Fruit fly (Drosophila melanogaster) whole organism, embryonic: ENCODE results near the gene crq.

Experiments
- B-H2 ChIP-seq: fragments of 200-800 bp; sonication (Bioruptor generic); optimal IDR thresholded peaks from 2 replicates; lab custom pipeline; 2018; ENCODE audit warnings: missing biosample characterization, mild to moderate bottlenecking, missing genetic modification characterization
- BtbVII ChIP-seq: fragments of 200-800 bp; sonication (Bioruptor generic); optimal IDR thresholded peaks from 3 replicates; lab custom pipeline; 2017; ENCODE audit warnings: missing biosample characterization, mild to moderate bottlenecking, missing genetic modification characterization
- C15 ChIP-seq: fragments of 200-800 bp; sonication (Bioruptor generic); IDR thresholded peaks from 3 replicates; pipeline ENCODE4 v1.3.6; 2022; ENCODE audit warnings: missing biosample characterization, missing genetic modification characterization
- CG10431 ChIP-seq: fragments of 200-800 bp; sonication (Bioruptor generic); optimal IDR thresholded peaks from 3 replicates; lab custom pipeline; 2018; ENCODE audit warnings: missing biosample characterization, mild to moderate bottlenecking, missing genetic modification characterization
- CG10565 ChIP-seq: fragments of 200-800 bp; sonication (Bioruptor generic); optimal IDR thresholded peaks from 3 replicates; lab custom pipeline; 2016; ENCODE audit warnings: missing biosample characterization, mild to moderate bottlenecking, missing genetic modification characterization
- CG11093 ChIP-seq: fragments of 200-800 bp; sonication (Bioruptor generic); IDR thresholded peaks from 3 replicates; pipeline ENCODE4 v1.3.6; 2022; ENCODE audit warnings: missing biosample characterization, missing genetic modification characterization
- CG11560 ChIP-seq: fragments of 200-800 bp; sonication (Bioruptor generic); IDR thresholded peaks from 3 replicates; pipeline ENCODE4 v1.3.6; 2022; ENCODE audit warnings: missing biosample characterization, missing genetic modification characterization
- CG12299 ChIP-seq: fragments of 200-800 bp; sonication (Bioruptor generic); optimal IDR thresholded peaks from 2 replicates; lab custom pipeline; 2018; ENCODE audit warnings: missing biosample characterization, mild to moderate bottlenecking, missing genetic modification characterization
- CG13624 ChIP-seq: fragments of 200-800 bp; sonication (Bioruptor generic); optimal IDR thresholded peaks from 2 replicates; lab custom pipeline; 2016; ENCODE audit warnings: missing biosample characterization, missing genetic modification characterization
- CG1529 ChIP-seq: fragments of 200-800 bp; sonication (Bioruptor generic); optimal IDR thresholded peaks from 3 replicates; lab custom pipeline; 2018; ENCODE audit warnings: missing biosample characterization, missing genetic modification characterization
- CG17385 ChIP-seq: fragments of 200-800 bp; sonication (Bioruptor generic); optimal IDR thresholded peaks from 3 replicates; lab custom pipeline; 2018; ENCODE audit warnings: missing biosample characterization, mild to moderate bottlenecking, missing genetic modification characterization
- CG17912 ChIP-seq: fragments of 200-800 bp; sonication (Bioruptor generic); optimal IDR thresholded peaks from 2 replicates; lab custom pipeline; 2018; ENCODE audit warnings: missing biosample characterization, mild to moderate bottlenecking, missing genetic modification characterization
- CG3163 ChIP-seq: fragments of 200-800 bp; sonication (Bioruptor generic); optimal IDR thresholded peaks from 3 replicates; lab custom pipeline; 2016; ENCODE audit warnings: missing biosample characterization, missing genetic modification characterization
- CG3407 ChIP-seq: fragments of 200-800 bp; sonication (Bioruptor generic); optimal IDR thresholded peaks from 2 replicates; lab custom pipeline; 2018; ENCODE audit warnings: missing biosample characterization, mild to moderate bottlenecking, missing genetic modification characterization
- CG3995 ChIP-seq: fragments of 200-800 bp; sonication (Bioruptor generic); optimal IDR thresholded peaks from 3 replicates; lab custom pipeline; 2016; ENCODE audit warnings: missing biosample characterization, missing genetic modification characterization
- CG4328 ChIP-seq: fragments of 200-800 bp; sonication (Bioruptor generic); optimal IDR thresholded peaks from 3 replicates; lab custom pipeline; 2017; ENCODE audit warnings: missing biosample characterization, missing genetic modification reagents, missing genetic modification characterization
- CG6683 ChIP-seq: fragments of 200-800 bp; sonication (Bioruptor generic); optimal IDR thresholded peaks from 2 replicates; lab custom pipeline; 2017; ENCODE audit warnings: missing biosample characterization, mild to moderate bottlenecking, missing genetic modification characterization, missing genetic modification reagents
- CG6689 ChIP-seq: fragments of 200-800 bp; sonication (Bioruptor generic); IDR thresholded peaks from 2 replicates; pipeline ENCODE4 v1.3.6; 2022; ENCODE audit warnings: missing biosample characterization, missing genetic modification characterization
- CG7556 ChIP-seq: fragments of 200-800 bp; sonication (Bioruptor generic); optimal IDR thresholded peaks from 2 replicates; lab custom pipeline; 2017; ENCODE audit warnings: missing biosample characterization, mild to moderate bottlenecking, missing genetic modification characterization
- CG9797 ChIP-seq: fragments of 200-800 bp; sonication (Bioruptor generic); optimal IDR thresholded peaks from 3 replicates; lab custom pipeline; 2018; ENCODE audit warnings: missing biosample characterization, mild to moderate bottlenecking, missing genetic modification characterization
- CTCF ChIP-seq: fragments of 200-800 bp; sonication (Bioruptor generic); optimal IDR thresholded peaks from 2 replicates; lab custom pipeline; 2017; ENCODE audit warnings: missing biosample characterization, mild to moderate bottlenecking, missing genetic modification characterization, moderate library complexity
- Dbx ChIP-seq: fragments of 200-800 bp; sonication (Bioruptor generic); IDR thresholded peaks from 3 replicates; pipeline ENCODE4 v1.3.6; 2022; ENCODE audit warnings: missing biosample characterization, missing genetic modification characterization
- H15 ChIP-seq: fragments of 200-800 bp; sonication (Bioruptor generic); IDR thresholded peaks from 3 replicates; pipeline ENCODE4 v1.3.6; 2022; ENCODE audit warnings: missing biosample characterization, missing genetic modification characterization
- Lpt ChIP-seq: fragments of >200 bp; optimal IDR thresholded peaks from 2 replicates; lab custom pipeline; 2018; ENCODE audit warnings: missing biosample characterization, missing genetic modification characterization
- MESR4 ChIP-seq: fragments of 200-800 bp; sonication (Bioruptor generic); optimal IDR thresholded peaks from 2 replicates; lab custom pipeline; 2018; ENCODE audit warnings: missing biosample characterization, mild to moderate bottlenecking, missing genetic modification characterization, moderate library complexity
- Mrtf ChIP-seq: fragments of 200-800 bp; sonication (Bioruptor generic); IDR thresholded peaks from 3 replicates; pipeline ENCODE4 v1.3.6; 2022; ENCODE audit warnings: missing biosample characterization, missing genetic modification characterization
- NC2β ChIP-seq: fragments of 200-800 bp; sonication (Bioruptor generic); optimal IDR thresholded peaks from 2 replicates; lab custom pipeline; 2016; ENCODE audit warnings: missing biosample characterization, missing genetic modification characterization
- Nf-YC ChIP-seq: fragments of 200-800 bp; optimal IDR thresholded peaks from 3 replicates; lab custom pipeline; 2019; ENCODE audit warnings: missing biosample characterization, mild to moderate bottlenecking, missing genetic modification characterization, moderate library complexity
- Oli ChIP-seq: fragments of 200-800 bp; sonication (Bioruptor generic); optimal IDR thresholded peaks from 2 replicates; lab custom pipeline; 2018; ENCODE audit warnings: missing biosample characterization, mild to moderate bottlenecking, missing genetic modification characterization, moderate library complexity
- Optix ChIP-seq: fragments of 200-800 bp; sonication (Bioruptor generic); IDR thresholded peaks from 3 replicates; pipeline ENCODE4 v1.3.6; 2022; ENCODE audit warnings: missing biosample characterization, missing genetic modification characterization
- Poxn ChIP-seq: fragments of 200-800 bp; sonication (Bioruptor generic); IDR thresholded peaks from 2 replicates; pipeline ENCODE4 v1.3.6; 2022; ENCODE audit warnings: missing biosample characterization, missing genetic modification characterization
- br ChIP-seq: fragments of >200 bp; optimal IDR thresholded peaks from 2 replicates; lab custom pipeline; 2017
- cas ChIP-seq: fragments of 200-800 bp; sonication (Bioruptor generic); IDR thresholded peaks from 2 replicates; pipeline ENCODE4 v1.3.6; 2022; ENCODE audit warnings: missing biosample characterization, missing genetic modification characterization
- chif ChIP-seq, 2 experiments: fragments of 200-800 bp; sonication (Bioruptor generic); optimal IDR thresholded peaks; 3 replicates each; lab custom pipeline; 2016; ENCODE audit warnings: missing biosample characterization in 2 of 2, missing genetic modification characterization in 2 of 2
- da ChIP-seq: fragments of 200-800 bp; sonication (Bioruptor generic); optimal IDR thresholded peaks from 2 replicates; lab custom pipeline; 2016; ENCODE audit warnings: missing biosample characterization, missing genetic modification characterization
- dimm ChIP-seq: fragments of 200-800 bp; sonication (Bioruptor generic); IDR thresholded peaks from 2 replicates; pipeline ENCODE4 v1.3.6; 2022; ENCODE audit warnings: missing biosample characterization, missing genetic modification characterization
- dmrt11E ChIP-seq: fragments of 200-800 bp; sonication (Bioruptor generic); optimal IDR thresholded peaks from 3 replicates; lab custom pipeline; 2018; ENCODE audit warnings: missing biosample characterization, mild to moderate bottlenecking, missing genetic modification characterization, moderate library complexity
- dpn ChIP-seq, 2 experiments: fragments of 200-800 bp; sonication (Bioruptor generic); optimal IDR thresholded peaks; 3 replicates each; lab custom pipeline; 2016; ENCODE audit warnings: missing biosample characterization in 2 of 2, missing genetic modification characterization in 2 of 2
- ems ChIP-seq: fragments of 200-800 bp; sonication (Bioruptor generic); optimal IDR thresholded peaks from 3 replicates; lab custom pipeline; 2016; ENCODE audit warnings: missing biosample characterization, missing genetic modification characterization
- fru ChIP-seq: fragments of >200 bp; optimal IDR thresholded peaks from 2 replicates; lab custom pipeline; 2017
- fu2 ChIP-seq: fragments of 200-800 bp; sonication (Bioruptor generic); optimal IDR thresholded peaks from 2 replicates; lab custom pipeline; 2016; ENCODE audit warnings: missing biosample characterization, missing genetic modification characterization
- gcm2 ChIP-seq: fragments of 200-800 bp; sonication (Bioruptor generic); optimal IDR thresholded peaks from 2 replicates; lab custom pipeline; 2016; ENCODE audit warnings: missing biosample characterization, missing genetic modification characterization
- hth ChIP-seq: fragments of >200 bp; optimal IDR thresholded peaks from 2 replicates; lab custom pipeline; 2017; ENCODE audit warnings: inconsistent platforms
- mirr ChIP-seq: fragments of 200-800 bp; sonication (Bioruptor generic); optimal IDR thresholded peaks from 3 replicates; lab custom pipeline; 2018; ENCODE audit warnings: missing biosample characterization, mild to moderate bottlenecking, missing genetic modification characterization
- nau ChIP-seq: fragments of 200-800 bp; sonication (Bioruptor generic); optimal IDR thresholded peaks from 3 replicates; lab custom pipeline; 2017; ENCODE audit warnings: missing biosample characterization, mild to moderate bottlenecking, missing genetic modification characterization, missing genetic modification reagents
- nerfin-1 ChIP-seq: fragments of 200-800 bp; sonication (Bioruptor generic); optimal IDR thresholded peaks from 3 replicates; lab custom pipeline; 2019; ENCODE audit warnings: missing biosample characterization, mild to moderate bottlenecking, missing genetic modification characterization, moderate library complexity
- pb ChIP-seq: fragments of 200-800 bp; sonication (Bioruptor generic); optimal IDR thresholded peaks from 3 replicates; lab custom pipeline; 2016; ENCODE audit warnings: missing biosample characterization, missing genetic modification characterization
- salm ChIP-seq: fragments of 200-800 bp; sonication (Bioruptor generic); optimal IDR thresholded peaks from 2 replicates; lab custom pipeline; 2018; ENCODE audit warnings: missing biosample characterization, mild to moderate bottlenecking, missing genetic modification characterization
- sug ChIP-seq: fragments of 200-800 bp; optimal IDR thresholded peaks from 2 replicates; lab custom pipeline; 2019; ENCODE audit warnings: missing biosample characterization, mild to moderate bottlenecking, missing genetic modification characterization, moderate library complexity
- tio ChIP-seq: fragments of 200-800 bp; sonication (Bioruptor generic); optimal IDR thresholded peaks from 2 replicates; lab custom pipeline; 2017; ENCODE audit warnings: missing biosample characterization, missing genetic modification characterization, inconsistent platforms
- tx ChIP-seq: fragments of 200-800 bp; sonication (Bioruptor generic); optimal IDR thresholded peaks from 2 replicates; lab custom pipeline; 2016; ENCODE audit warnings: missing biosample characterization, missing genetic modification characterization
- z ChIP-seq: fragments of 200-800 bp; sonication (Bioruptor generic); IDR thresholded peaks from 3 replicates; pipeline ENCODE4 v1.3.6; 2022; ENCODE audit warnings: missing biosample characterization, missing genetic modification characterization

The crq gene

dm6 chr2L:441927-442691 lies 10.7 kb downstream of the crq start (continued):
- TF ChIP-seq CG11560 (tag; lab: Robert Waterston, UW) (no peak), pb (peak; percentile 67), CG7556 (GFP tag; lab: Kevin White, UChicago) (peak; percentile 75), cas (GFP tag; lab: Robert Waterston, UW) (no peak), ems (GFP tag; lab: Kevin White, UChicago) (peak; percentile 65), dpn (GFP tag; optimal IDR thresholded peaks at IDR 0.05; lab: Kevin White, UChicago) (peak; percentile 74 to 84), CG3995 (no peak), tx (peak; percentile 50), CG10431 (no peak), CG3163 (GFP tag; lab: Kevin White, UChicago) (peak; percentile 63), Mrtf (GFP tag; lab: Robert Waterston, UW) (peak; percentile 59; the same call in 2 of the 3 replicates), Poxn (no peak), nau (GFP tag; lab: Kevin White, UChicago) (no peak), CG3407 (GFP tag; lab: Kevin White, UChicago) (peak; percentile 81), C15 (no peak), CG9797 (GFP tag; lab: Kevin White, UChicago) (peak; percentile 17), CG4328 (GFP tag; lab: Kevin White, UChicago) (no peak), tio (GFP tag; lab: Kevin White, UChicago) (peak; percentile 74), Dbx (GFP tag; lab: Robert Waterston, UW) (no peak), CG17912 (GFP tag; lab: Kevin White, UChicago) (no peak), mirr (GFP tag; lab: Kevin White, UChicago) (no peak), salm (tag; lab: Kevin White, UChicago) (peak; percentile 73), BtbVII (GFP tag; lab: Kevin White, UChicago) (peak; percentile 27), hth (no peak), CG6689 (GFP tag; lab: Robert Waterston, UW) (peak; percentile 88), chif (GFP tag; optimal IDR thresholded peaks at IDR 0.05; lab: Kevin White, UChicago) (peak; percentile 78 to 94), Oli (tag; lab: Kevin White, UChicago) (peak; percentile 84), da (GFP tag; lab: Kevin White, UChicago) (no peak), CTCF (no peak), H15 (GFP tag; lab: Robert Waterston, UW) (peak; percentile 86), Optix (GFP tag; lab: Robert Waterston, UW) (peak; percentile 92), gcm2 (no peak), CG13624 (GFP tag; lab: Kevin White, UChicago) (no peak), dimm (GFP tag; lab: Robert Waterston, UW) (peak; percentile 35; the same call in 1 of the 2 replicates), CG10565 (GFP tag; lab: Kevin White, UChicago) (peak; percentile 25), NC2β (peak; percentile 83), CG17385 (GFP tag; lab: Kevin White, UChicago) (peak; percentile 75), Nf-YC (tag; lab: Kevin White, UChicago) (no peak), B-H2 (GFP tag; lab: Kevin White, UChicago) (no peak), z (peak; percentile 22; the same call in 1 of the 3 replicates), fu2 (GFP tag; lab: Kevin White, UChicago) (peak; percentile 58), CG12299 (tag; lab: Kevin White, UChicago) (peak; percentile 10), CG1529 (GFP tag; lab: Kevin White, UChicago) (peak; percentile 81), br (lab: Kevin White, UChicago) (no peak), fru (lab: Kevin White, UChicago) (no peak), nerfin-1 (peak; percentile 73), Lpt (GFP tag; lab: Kevin White, UChicago) (no peak), MESR4 (GFP tag; lab: Kevin White, UChicago) (peak; percentile 24), dmrt11E (tag; lab: Kevin White, UChicago) (peak; percentile 90), sug (tag; lab: Kevin White, UChicago) (no peak), CG11093 (GFP tag; lab: Robert Waterston, UW) (peak; percentile 81), CG6683 (no peak)
